Worm (Caenorhabditis elegans): ENCODE measurements around the gene gst-5.

Gene gst-5

ce11 chrII:10949383-10949782 lies 769 bp upstream of the gst-5 start:
- TF ChIP-seq dmd-6 (GFP tag; IDR thresholded peaks at IDR 0.05) (peak; percentile 41; the same call in 1 of the 2 replicates), zip-2 (tag; optimal IDR thresholded peaks at IDR 0.05) (no peak), saeg-2 (GFP tag; IDR thresholded peaks at IDR 0.05) (no peak), madf-5 (GFP tag; IDR thresholded peaks at IDR 0.05) (no peak), daf-16 (GFP tag; optimal IDR thresholded peaks at IDR 0.05) (no peak), daf-16 (tag; optimal IDR thresholded peaks at IDR 0.05) (peak; percentile 74), mxl-3 (GFP tag; optimal IDR thresholded peaks at IDR 0.05) (peak; percentile 32), unc-62 (GFP tag; optimal IDR thresholded peaks at IDR 0.05 in 1 of 2) (peak in 1 of 2 experiments; percentile 14), unc-62 (tag; optimal IDR thresholded peaks at IDR 0.05) (no peak), dve-1 (tag; optimal IDR thresholded peaks at IDR 0.05; ENCODE audit: insufficient read depth) (peak; percentile 32), pqm-1 (tag; optimal IDR thresholded peaks at IDR 0.05) (peak; percentile 69), nhr-28 (tag; optimal IDR thresholded peaks at IDR 0.05) (peak; percentile 99), Y75B8A.6 (GFP tag; IDR thresholded peaks at IDR 0.05) (no peak), hlh-11 (tag; optimal IDR thresholded peaks at IDR 0.05) (peak; percentile 39)

- TF ChIP-seq madf-5 (GFP tag; IDR thresholded peaks at IDR 0.05) (no peak), T26A8.4 (GFP tag; IDR thresholded peaks at IDR 0.05) (no peak), zfp-2 (tag; optimal IDR thresholded peaks at IDR 0.05) (no peak), lim-7 (GFP tag; IDR thresholded peaks at IDR 0.05) (no peak), vab-7 (GFP tag; IDR thresholded peaks at IDR 0.05) (no peak), lin-39 (tag; optimal IDR thresholded peaks at IDR 0.05) (no peak), madf-9 (GFP tag; conservative IDR thresholded peaks at IDR 0.05) (no peak), arid-1 (GFP tag; conservative IDR thresholded peaks at IDR 0.05) (no peak)
Measured at ce11 chrII:10953065-10953464, 2.9 kb downstream of the gst-5 start, which contains the start of gene nos-1. Gene nos-1, minus strand, starts transcription at chrII:10953165.

ce11 chrII:10955114-10955513 lies 5.0 kb downstream of the gst-5 start:
- TF ChIP-seq fkh-10 (GFP tag; optimal IDR thresholded peaks at IDR 0.05) (no peak), aha-1 (tag) (peak; percentile 36), egl-43 (GFP tag; IDR thresholded peaks at IDR 0.05) (no peak), F49E8.2 (tag; optimal IDR thresholded peaks at IDR 0.05; ENCODE audit: borderline replicate concordance) (no peak), gei-8 (GFP tag; optimal IDR thresholded peaks at IDR 0.05) (no peak), F44E2.7 (GFP tag; IDR thresholded peaks at IDR 0.05) (no peak), cey-2 (tag; optimal IDR thresholded peaks at IDR 0.05; ENCODE audit: borderline replicate concordance, insufficient read depth) (no peak), Y105C5A.15 (GFP tag; IDR thresholded peaks at IDR 0.05) (no peak), unc-62 (GFP tag; optimal IDR thresholded peaks at IDR 0.05 in 1 of 2) (peak in 1 of 2 experiments; percentile 95), unc-62 (tag; optimal IDR thresholded peaks at IDR 0.05) (no peak)

ce11 chrII:10956793-10957192 lies 6.6 kb downstream of the gst-5 start, which contains the start of gene R03D7.8:
Gene R03D7.8, minus strand, starts transcription at chrII:10956893.
- TF ChIP-seq lin-39 (tag; optimal IDR thresholded peaks at IDR 0.05) (no peak), aha-1 (tag) (peak; percentile 12), pqm-1 (tag; optimal IDR thresholded peaks at IDR 0.05) (no peak), nhr-41 (GFP tag; IDR thresholded peaks at IDR 0.05) (no peak), lsy-2 (tag; optimal IDR thresholded peaks at IDR 0.05) (no peak), ceh-44 (GFP tag; IDR thresholded peaks at IDR 0.05) (no peak), zip-11 (GFP tag; IDR thresholded peaks at IDR 0.05) (no peak), zfp-2 (tag; optimal IDR thresholded peaks at IDR 0.05) (no peak)

ce11 chrII:10959138-10959537 lies 9.0 kb downstream of the gst-5 start:
- 0 out of 2 replicates have a peak, but pooled peaks have one; percentile 23 for TF ChIP-seq ceh-20 (GFP tag; IDR thresholded peaks at IDR 0.05)
- TF ChIP-seq egl-43 (GFP tag; IDR thresholded peaks at IDR 0.05): no peak
- TF ChIP-seq aha-1 (tag): peak; percentile 67
- TF ChIP-seq aly-2 (tag; optimal IDR thresholded peaks at IDR 0.05): no peak
- TF ChIP-seq daf-8 (GFP tag; IDR thresholded peaks at IDR 0.05): no peak
- TF ChIP-seq egl-27 (tag; optimal IDR thresholded peaks at IDR 0.05): no peak
